Fruit fly (Drosophila melanogaster) whole organism, embryonic: Measurements from ENCODE around the gene Cdk1.
A peak's percentile ranks its signal among the peaks of the same experiment; 100 is the strongest.

ENCODE experiments used
- Atf6 ChIP-seq: fragments of 200-800 bp; sonication (Bioruptor generic); IDR thresholded peaks from 2 replicates; pipeline ENCODE4 v1.3.6; 2022; ENCODE audit warnings: missing biosample characterization, missing genetic modification characterization
- C15 ChIP-seq: fragments of 200-800 bp; sonication (Bioruptor generic); IDR thresholded peaks from 3 replicates; pipeline ENCODE4 v1.3.6; 2022; ENCODE audit warnings: missing biosample characterization, missing genetic modification characterization
- CG10366 ChIP-seq: fragments of 200-800 bp; sonication (Bioruptor generic); IDR thresholded peaks from 2 replicates; pipeline ENCODE4 v1.3.6; 2022; ENCODE audit warnings: missing biosample characterization, missing genetic modification characterization
- CG10654 ChIP-seq: fragments of 200-800 bp; sonication (Bioruptor generic); optimal IDR thresholded peaks from 2 replicates; lab custom pipeline; 2016; ENCODE audit warnings: missing biosample characterization, missing genetic modification characterization
- CG12659 ChIP-seq: fragments of 200-800 bp; sonication (Bioruptor generic); optimal IDR thresholded peaks from 3 replicates; lab custom pipeline; 2017; ENCODE audit warnings: mild to moderate bottlenecking, missing biosample characterization, missing genetic modification reagents, missing genetic modification characterization
- CG13424 ChIP-seq: fragments of 200-800 bp; sonication (Bioruptor generic); optimal IDR thresholded peaks from 2 replicates; lab custom pipeline; 2019; ENCODE audit warnings: missing biosample characterization, mild to moderate bottlenecking, missing genetic modification characterization, moderate library complexity
- CG14014 ChIP-seq: fragments of 200-800 bp; sonication (Bioruptor generic); IDR thresholded peaks from 2 replicates; pipeline ENCODE4 v1.3.6; 2022; ENCODE audit warnings: missing biosample characterization, missing genetic modification characterization
- CG14710 ChIP-seq: fragments of 200-800 bp; sonication (Bioruptor generic); optimal IDR thresholded peaks from 3 replicates; lab custom pipeline; 2019; ENCODE audit warnings: missing biosample characterization, mild to moderate bottlenecking, missing genetic modification characterization, moderate library complexity
- CG14860 ChIP-seq: fragments of 200-800 bp; sonication (Bioruptor generic); IDR thresholded peaks from 3 replicates; pipeline ENCODE4 v1.3.6; 2022; ENCODE audit warnings: missing biosample characterization, missing genetic modification characterization; ENCODE audit not compliant: partially characterized antibody
- CG15011 ChIP-seq: fragments of 200-800 bp; sonication (Bioruptor generic); optimal IDR thresholded peaks from 3 replicates; lab custom pipeline; 2018; ENCODE audit warnings: missing biosample characterization, mild to moderate bottlenecking, missing genetic modification characterization
- CG17568 ChIP-seq: fragments of 200-800 bp; sonication (Bioruptor generic); optimal IDR thresholded peaks from 2 replicates; lab custom pipeline; 2018; ENCODE audit warnings: missing biosample characterization, mild to moderate bottlenecking, missing genetic modification characterization, moderate library complexity
- CG18011 ChIP-seq: fragments of 200-800 bp; sonication (Bioruptor generic); optimal IDR thresholded peaks from 2 replicates; lab custom pipeline; 2017; ENCODE audit warnings: missing biosample characterization, missing genetic modification characterization, mild to moderate bottlenecking, moderate library complexity, missing genotype
- CG18619 ChIP-seq: fragments of 200-800 bp; sonication (Bioruptor generic); optimal IDR thresholded peaks from 3 replicates; lab custom pipeline; 2017; ENCODE audit warnings: missing biosample characterization, mild to moderate bottlenecking, missing genetic modification characterization
- CG2199 ChIP-seq: fragments of 200-800 bp; sonication (Bioruptor generic); IDR thresholded peaks from 3 replicates; pipeline ENCODE4 v1.3.6; 2022; ENCODE audit warnings: missing biosample characterization, missing genetic modification characterization
- CG2678 ChIP-seq: fragments of 200-800 bp; sonication (Bioruptor generic); optimal IDR thresholded peaks from 3 replicates; lab custom pipeline; 2019; ENCODE audit warnings: missing biosample characterization, mild to moderate bottlenecking, missing genetic modification characterization, moderate library complexity
- CG30403 ChIP-seq: fragments of 200-800 bp; sonication (Bioruptor generic); optimal IDR thresholded peaks from 3 replicates; lab custom pipeline; 2016; ENCODE audit warnings: missing biosample characterization, missing genetic modification characterization
- CG30431 ChIP-seq: fragments of 200-800 bp; sonication (Bioruptor generic); optimal IDR thresholded peaks from 2 replicates; lab custom pipeline; 2017; ENCODE audit warnings: missing biosample characterization, missing genetic modification characterization
- CG31441 ChIP-seq: fragments of 200-800 bp; sonication (Bioruptor generic); IDR thresholded peaks from 2 replicates; pipeline ENCODE4 v1.3.6; 2022; ENCODE audit warnings: missing biosample characterization, missing genetic modification characterization
- CG34422 ChIP-seq: fragments of 200-800 bp; sonication (Bioruptor generic); IDR thresholded peaks from 3 replicates; pipeline ENCODE4 v1.3.6; 2022; ENCODE audit warnings: missing biosample characterization, missing genetic modification characterization
- Dip2 ChIP-seq: fragments of 200-800 bp; sonication (Bioruptor generic); IDR thresholded peaks from 2 replicates; pipeline ENCODE4 v1.3.6; 2022; ENCODE audit warnings: missing biosample characterization, missing genetic modification characterization
- E2f1 ChIP-seq: fragments of 200-800 bp; sonication (Bioruptor generic); IDR thresholded peaks from 2 replicates; pipeline ENCODE4 v1.3.6; 2022; ENCODE audit warnings: missing biosample characterization, missing genetic modification characterization
- ERR ChIP-seq: fragments of 200-800 bp; sonication (Bioruptor generic); optimal IDR thresholded peaks from 2 replicates; lab custom pipeline; 2016; ENCODE audit warnings: missing biosample characterization, missing genetic modification characterization
- Gug ChIP-seq: fragments of 200-800 bp; sonication (Bioruptor generic); IDR thresholded peaks from 4 replicates; pipeline ENCODE4 v1.3.6; 2022; ENCODE audit warnings: missing biosample characterization, missing genetic modification characterization
- HLHmδ ChIP-seq: fragments of 200-800 bp; sonication (Bioruptor generic); optimal IDR thresholded peaks from 2 replicates; lab custom pipeline; 2018; ENCODE audit warnings: missing biosample characterization, mild to moderate bottlenecking, missing genetic modification characterization, moderate library complexity
- Hsf ChIP-seq: fragments of 200-800 bp; sonication (Bioruptor generic); optimal IDR thresholded peaks from 3 replicates; lab custom pipeline; 2016; ENCODE audit warnings: missing biosample characterization, missing genetic modification characterization
- MESR4 ChIP-seq: fragments of 200-800 bp; sonication (Bioruptor generic); optimal IDR thresholded peaks from 2 replicates; lab custom pipeline; 2018; ENCODE audit warnings: missing biosample characterization, mild to moderate bottlenecking, missing genetic modification characterization, moderate library complexity
- Mes4 ChIP-seq: fragments of 200-800 bp; sonication (Bioruptor generic); optimal IDR thresholded peaks from 2 replicates; lab custom pipeline; 2016; ENCODE audit warnings: missing biosample characterization, missing genetic modification characterization
- Mrtf ChIP-seq: fragments of 200-800 bp; sonication (Bioruptor generic); IDR thresholded peaks from 3 replicates; pipeline ENCODE4 v1.3.6; 2022; ENCODE audit warnings: missing biosample characterization, missing genetic modification characterization
- NC2β ChIP-seq: fragments of 200-800 bp; sonication (Bioruptor generic); optimal IDR thresholded peaks from 2 replicates; lab custom pipeline; 2016; ENCODE audit warnings: missing biosample characterization, missing genetic modification characterization
- Opbp ChIP-seq: fragments of 200-800 bp; sonication (Bioruptor generic); IDR thresholded peaks from 3 replicates; pipeline ENCODE4 v1.3.6; 2022; ENCODE audit warnings: missing biosample characterization, missing genetic modification characterization; ENCODE audit not compliant: partially characterized antibody
- Optix ChIP-seq: fragments of 200-800 bp; sonication (Bioruptor generic); IDR thresholded peaks from 3 replicates; pipeline ENCODE4 v1.3.6; 2022; ENCODE audit warnings: missing biosample characterization, missing genetic modification characterization
- Six4 ChIP-seq: fragments of 200-800 bp; sonication (Bioruptor generic); optimal IDR thresholded peaks from 2 replicates; lab custom pipeline; 2016; ENCODE audit warnings: missing biosample characterization, missing genetic modification characterization
- Spps ChIP-seq: fragments of 200-800 bp; sonication (Bioruptor generic); optimal IDR thresholded peaks from 2 replicates; lab custom pipeline; 2018; ENCODE audit warnings: missing biosample characterization, mild to moderate bottlenecking, missing genetic modification characterization
- Ssrp ChIP-seq: fragments of 200-800 bp; sonication (Bioruptor generic); optimal IDR thresholded peaks from 2 replicates; lab custom pipeline; 2018; ENCODE audit warnings: missing biosample characterization, mild to moderate bottlenecking, missing genetic modification characterization, moderate library complexity
- amos ChIP-seq: fragments of 200-800 bp; sonication (Bioruptor generic); IDR thresholded peaks from 2 replicates; pipeline ENCODE4 v1.3.6; 2022; ENCODE audit warnings: missing biosample characterization, missing genetic modification characterization; ENCODE audit not compliant: partially characterized antibody
- btn ChIP-seq: fragments of 200-800 bp; sonication (Bioruptor generic); optimal IDR thresholded peaks from 2 replicates; lab custom pipeline; 2016; ENCODE audit warnings: missing biosample characterization, missing genetic modification characterization
- disco-r ChIP-seq: fragments of 200-800 bp; sonication (Bioruptor generic); optimal IDR thresholded peaks from 2 replicates; lab custom pipeline; 2016; ENCODE audit warnings: missing biosample characterization, missing genetic modification characterization
- fd96Cb ChIP-seq: fragments of 200-800 bp; sonication (Bioruptor generic); optimal IDR thresholded peaks from 2 replicates; lab custom pipeline; 2018; ENCODE audit warnings: missing biosample characterization, mild to moderate bottlenecking, missing genetic modification characterization, moderate library complexity
- gsb ChIP-seq: fragments of 200-800 bp; sonication (Bioruptor generic); IDR thresholded peaks from 2 replicates; pipeline ENCODE4 v1.3.6; 2022; ENCODE audit warnings: missing biosample characterization, missing genetic modification characterization
- hth ChIP-seq: fragments of >200 bp; optimal IDR thresholded peaks from 2 replicates; lab custom pipeline; 2017; ENCODE audit warnings: inconsistent platforms
- ind ChIP-seq: fragments of 200-800 bp; sonication (Bioruptor generic); optimal IDR thresholded peaks from 3 replicates; lab custom pipeline; 2016; ENCODE audit warnings: missing biosample characterization, missing genetic modification characterization
- inv ChIP-seq: fragments of 200-800 bp; sonication (Bioruptor generic); IDR thresholded peaks from 2 replicates; pipeline ENCODE4 v1.3.6; 2022; ENCODE audit warnings: missing biosample characterization, missing genetic modification characterization; ENCODE audit not compliant: partially characterized antibody
- lilli ChIP-seq: fragments of 200-800 bp; sonication (Bioruptor generic); optimal IDR thresholded peaks from 3 replicates; lab custom pipeline; 2016; ENCODE audit warnings: missing biosample characterization, missing genetic modification characterization
- luna ChIP-seq: fragments of 200-800 bp; sonication (Bioruptor generic); optimal IDR thresholded peaks from 2 replicates; lab custom pipeline; 2016; ENCODE audit warnings: missing biosample characterization, missing genetic modification characterization
- nerfin-2 ChIP-seq: fragments of 200-800 bp; sonication (Bioruptor generic); IDR thresholded peaks from 2 replicates; pipeline ENCODE4 v1.3.6; 2022; ENCODE audit warnings: missing biosample characterization, missing genetic modification characterization; ENCODE audit not compliant: partially characterized antibody
- nmo ChIP-seq: fragments of 200-800 bp; sonication (Bioruptor generic); optimal IDR thresholded peaks from 2 replicates; lab custom pipeline; 2018; ENCODE audit warnings: missing biosample characterization, mild to moderate bottlenecking, missing genetic modification characterization, moderate library complexity
- repo ChIP-seq: fragments of 200-800 bp; sonication (Bioruptor generic); optimal IDR thresholded peaks from 2 replicates; lab custom pipeline; 2016; ENCODE audit warnings: missing biosample characterization, missing genetic modification characterization
- seq ChIP-seq: fragments of 200-800 bp; sonication (Bioruptor generic); IDR thresholded peaks from 2 replicates; pipeline ENCODE4 v1.3.6; 2022; ENCODE audit warnings: missing biosample characterization, missing genetic modification characterization
- stc ChIP-seq: fragments of 200-800 bp; sonication (Bioruptor generic); IDR thresholded peaks from 2 replicates; pipeline ENCODE4 v1.3.6; 2022; ENCODE audit warnings: missing biosample characterization, missing genetic modification characterization
- tap ChIP-seq: fragments of 200-800 bp; optimal IDR thresholded peaks from 3 replicates; lab custom pipeline; 2019; ENCODE audit warnings: missing biosample characterization, mild to moderate bottlenecking, missing genetic modification characterization, moderate library complexity
- tx ChIP-seq: fragments of 200-800 bp; sonication (Bioruptor generic); optimal IDR thresholded peaks from 2 replicates; lab custom pipeline; 2016; ENCODE audit warnings: missing biosample characterization, missing genetic modification characterization

The Cdk1 gene

DNA sequence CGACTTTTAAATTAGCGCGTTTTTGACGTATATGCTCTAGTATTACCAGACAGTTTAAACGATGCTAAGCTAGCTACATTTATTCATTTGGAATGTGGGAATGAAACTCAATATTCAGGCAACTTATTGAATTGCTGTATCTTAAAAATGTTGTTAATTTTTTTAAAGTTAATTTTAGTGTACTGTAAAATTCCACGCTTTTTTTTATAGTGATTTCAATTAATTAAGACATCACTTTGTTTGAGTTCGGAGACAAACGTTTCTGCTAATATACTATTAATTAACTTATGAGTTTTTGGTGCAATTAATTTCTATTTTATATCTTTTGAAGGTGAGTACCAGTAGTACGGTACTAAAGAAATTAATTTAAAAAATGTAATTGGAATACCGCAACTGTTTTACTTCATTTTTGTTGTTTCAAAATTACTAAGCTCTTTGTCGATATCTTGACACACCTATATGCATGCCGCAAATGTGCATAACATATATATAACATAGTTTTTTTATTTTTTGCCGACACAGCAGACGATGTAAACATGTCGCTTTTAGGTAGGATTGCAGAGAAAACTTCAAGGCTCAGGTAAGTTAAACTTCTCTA is at the start of gene Cdk1, which contains the start of gene mRpS7 (continued):
- TF ChIP-seq HLHmδ (GFP tag; lab: Kevin White, UChicago) (no peak), C15 (GFP tag; lab: Robert Waterston, UW) (no peak), Ssrp (tag; lab: Kevin White, UChicago) (peak; percentile 75), amos (GFP tag; lab: Robert Waterston, UW) (no peak), luna (GFP tag; lab: Kevin White, UChicago) (no peak), CG30431 (GFP tag; lab: Kevin White, UChicago) (peak; percentile 26), Mes4 (peak; percentile 47), nmo (GFP tag; lab: Kevin White, UChicago) (peak; percentile 92), CG31441 (GFP tag; lab: Robert Waterston, UW) (peak; percentile 85), nerfin-2 (GFP tag; lab: Robert Waterston, UW) (no peak), CG18011 (GFP tag; lab: Kevin White, UChicago) (peak; percentile 9), inv (GFP tag; lab: Robert Waterston, UW) (no peak), tap (peak; percentile 61), tx (GFP tag; lab: Kevin White, UChicago) (peak; percentile 44), Hsf (GFP tag; lab: Kevin White, UChicago) (peak; percentile 79), Opbp (GFP tag; lab: Robert Waterston, UW) (no peak), CG10654 (GFP tag; lab: Kevin White, UChicago) (peak; percentile 46), Optix (GFP tag; lab: Robert Waterston, UW) (no peak), seq (GFP tag; lab: Robert Waterston, UW) (no peak), CG30403 (peak; percentile 83), CG13424 (peak; percentile 73), Spps (tag; lab: Kevin White, UChicago) (peak; percentile 66), stc (GFP tag; lab: Robert Waterston, UW) (peak; percentile 15; the same call in 1 of the 2 replicates), repo (GFP tag; lab: Kevin White, UChicago) (no peak), Mrtf (GFP tag; lab: Robert Waterston, UW) (no peak; the same call in 2 of the 3 replicates), E2f1 (peak; percentile 56), CG14710 (tag; lab: Kevin White, UChicago) (peak; percentile 87), gsb (GFP tag; lab: Robert Waterston, UW) (0 out of 2 replicates have a peak, but pooled peaks have one; percentile 32), NC2β (GFP tag; lab: Kevin White, UChicago) (peak; percentile 31), CG17568 (no peak), CG34422 (GFP tag; lab: Robert Waterston, UW) (peak; percentile 34; the same call in 2 of the 3 replicates), Gug (GFP tag; lab: Robert Waterston, UW) (no peak), CG15011 (GFP tag; lab: Kevin White, UChicago) (peak; percentile 41), CG14014 (GFP tag; lab: Robert Waterston, UW) (peak; percentile 70), MESR4 (GFP tag; lab: Kevin White, UChicago) (peak; percentile 62), Dip2 (GFP tag; lab: Robert Waterston, UW) (no peak), fd96Cb (peak; percentile 77), disco-r (GFP tag; lab: Kevin White, UChicago) (peak; percentile 18), lilli (GFP tag; lab: Kevin White, UChicago) (peak; percentile 71), CG12659 (GFP tag; lab: Kevin White, UChicago) (peak; percentile 76), ind (GFP tag; lab: Kevin White, UChicago) (peak; percentile 77), hth (lab: Kevin White, UChicago) (no peak), CG2678 (tag; lab: Kevin White, UChicago) (peak; percentile 87), Six4 (GFP tag; lab: Kevin White, UChicago) (peak; percentile 48), btn (GFP tag; lab: Kevin White, UChicago) (no peak), CG14860 (no peak), ERR (GFP tag; lab: Kevin White, UChicago) (no peak), CG10366 (GFP tag; lab: Robert Waterston, UW) (peak; percentile 69; the same call in 1 of the 2 replicates), CG2199 (no peak), CG18619 (GFP tag; lab: Kevin White, UChicago) (peak; percentile 72), Atf6 (GFP tag; lab: Robert Waterston, UW) (peak; percentile 79)
